Worm (Caenorhabditis elegans): ENCODE measurements around the gene tmed-1.

DNA sequence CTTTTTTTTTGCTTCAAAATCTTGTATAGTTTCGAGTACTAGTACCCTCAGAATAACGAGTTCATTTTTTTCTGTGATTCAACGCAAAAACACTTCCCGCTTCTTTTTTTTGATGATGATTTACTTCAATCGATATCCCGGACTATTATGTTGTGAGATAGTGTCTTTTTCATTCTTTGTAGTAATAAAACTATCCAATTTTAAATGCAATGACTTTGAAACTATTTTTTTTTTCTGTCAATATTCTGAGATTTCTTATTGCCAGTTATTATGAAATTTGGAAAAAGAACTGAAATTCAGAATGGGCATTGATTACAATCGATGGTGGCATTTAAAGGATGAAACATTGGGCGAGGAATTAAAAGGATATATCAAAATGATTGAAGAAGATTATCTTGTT lies 27.6 kb upstream of the tmed-1 start, which contains the start of gene M18.3:
- TF ChIP-seq pes-1 (GFP tag; IDR thresholded peaks at IDR 0.05): no peak
- no peak for TF ChIP-seq tra-4 (tag; optimal IDR thresholded peaks at IDR 0.05)
- no peak for TF ChIP-seq F13C5.2 (tag; optimal IDR thresholded peaks at IDR 0.05)
- no peak for TF ChIP-seq hmbx-1 (tag; optimal IDR thresholded peaks at IDR 0.05)
- no peak for TF ChIP-seq ceh-36 (tag; optimal IDR thresholded peaks at IDR 0.05)
- TF ChIP-seq scrt-1 (GFP tag; IDR thresholded peaks at IDR 0.05): no peak
